Fruit fly (Drosophila melanogaster): ENCODE measurements around the gene CG9449.

dm6 chr3L:19544105-19544504 is 46.6 kb upstream of the CG9449 start, which contains the start of the genes CG46434 and Dred:
- TF ChIP-seq EcR (GFP tag; optimal IDR thresholded peaks at IDR 0.05) (no peak), usp (GFP tag; optimal IDR thresholded peaks at IDR 0.05) (no peak), pan (optimal IDR thresholded peaks at IDR 0.05) (no peak), CG8478 (optimal IDR thresholded peaks at IDR 0.05) (no peak), psq (optimal IDR thresholded peaks at IDR 0.05) (no peak)
